Worm (Caenorhabditis elegans) whole organism, early embryonic: ENCODE data around the gene clec-2.

Experiments used
- B0310.2 ChIP-seq: sonication (generic microtip); optimal IDR thresholded peaks from 2 replicates; lab custom pipeline; 2016; ENCODE audit warnings: mild to moderate bottlenecking, missing genetic modification characterization, missing compliant biosample characterization
- F13C5.2 ChIP-seq: sonication (generic microtip); optimal IDR thresholded peaks from 2 replicates; lab custom pipeline; 2017; ENCODE audit warnings: mild to moderate bottlenecking, missing genetic modification characterization, inconsistent platforms, missing compliant biosample characterization
- aly-1 ChIP-seq: sonication (generic microtip); optimal IDR thresholded peaks from 2 replicates; lab custom pipeline; 2016; ENCODE audit warnings: missing genetic modification characterization, missing compliant biosample characterization
- ama-1 ChIP-seq: fragments of 150-350 bp; optimal IDR thresholded peaks from 2 replicates; lab custom pipeline; 2014
- ceh-13 ChIP-seq: fragments of 200-800 bp; sonication (Bioruptor generic); optimal IDR thresholded peaks from 2 replicates; lab custom pipeline; 2018; ENCODE audit warnings: mild to moderate bottlenecking, missing genetic modification characterization, missing compliant biosample characterization
- ets-7 ChIP-seq: sonication (generic microtip); optimal IDR thresholded peaks from 2 replicates; lab custom pipeline; 2016; ENCODE audit warnings: missing genotype, missing genetic modification characterization, missing compliant biosample characterization
- hmbx-1 ChIP-seq: sonication (generic microtip); optimal IDR thresholded peaks from 2 replicates; lab custom pipeline; 2016; ENCODE audit warnings: mild to moderate bottlenecking, missing genetic modification characterization, missing compliant biosample characterization
- hmg-4 ChIP-seq: fragments of 200-800 bp; sonication (Bioruptor generic); optimal IDR thresholded peaks from 2 replicates; lab custom pipeline; 2018; ENCODE audit warnings: mild to moderate bottlenecking, missing genetic modification characterization, missing compliant biosample characterization
- pes-1 ChIP-seq: fragments of 200-800 bp; sonication (Bioruptor generic); IDR thresholded peaks from 2 replicates; pipeline ENCODE4 v1.3.6; 2022; ENCODE audit warnings: missing genetic modification reagents, missing genetic modification characterization, missing compliant biosample characterization
- tbx-11 ChIP-seq: fragments of 200-800 bp; sonication (Bioruptor generic); IDR thresholded peaks from 2 replicates; pipeline ENCODE4 v1.3.6; 2022; ENCODE audit warnings: missing genetic modification characterization, missing compliant biosample characterization
- tbx-37 ChIP-seq: fragments of 200-800 bp; sonication (Bioruptor generic); conservative IDR thresholded peaks from 2 replicates; pipeline ENCODE4 v1.3.6; 2022; ENCODE audit warnings: missing genetic modification reagents, missing genetic modification characterization, missing compliant biosample characterization
- tra-4 ChIP-seq: sonication (generic microtip); optimal IDR thresholded peaks from 2 replicates; lab custom pipeline; 2017; ENCODE audit warnings: missing genetic modification characterization, missing compliant biosample characterization

- TF ChIP-seq ama-1 (lab: Kevin White, UChicago), result no peak
- no peak for TF ChIP-seq ceh-13
- no peak for TF ChIP-seq hmg-4
- TF ChIP-seq hmbx-1 (tag; lab: Kevin White, UChicago), result no peak
- TF ChIP-seq F13C5.2 (tag; lab: Kevin White, UChicago), result no peak
- no peak for TF ChIP-seq ets-7 (tag; lab: Kevin White, UChicago)
- no peak for TF ChIP-seq tra-4
- no peak for TF ChIP-seq pes-1 (GFP tag; lab: Robert Waterston, UW)
- TF ChIP-seq aly-1 (tag; lab: Kevin White, UChicago), result no peak
- no peak for TF ChIP-seq B0310.2 (tag; lab: Kevin White, UChicago)
- no peak for TF ChIP-seq tbx-37 (GFP tag; lab: Robert Waterston, UW)
- TF ChIP-seq tbx-11 (GFP tag; lab: Robert Waterston, UW), result no peak
These were observed 44.2 kb upstream of the clec-2 start for ce11 chrII:3067447-3067846.
